Worm (Caenorhabditis elegans): ENCODE measurements around the gene nspb-7.

ce11 chrII:14576429-14576828 is 1.7 kb upstream of the nspb-7 start, which contains the start of gene C01G12.13:
- TF ChIP-seq ztf-26 (tag; optimal IDR thresholded peaks at IDR 0.05) (no peak), ama-1 (optimal IDR thresholded peaks at IDR 0.05) (no peak), ama-1 (GFP tag; optimal IDR thresholded peaks at IDR 0.05) (no peak), lin-35 (GFP tag; optimal IDR thresholded peaks at IDR 0.05) (no peak), sea-2 (GFP tag; IDR thresholded peaks at IDR 0.05) (no peak), snpc-4 (GFP tag; optimal IDR thresholded peaks at IDR 0.05) (no peak), snpc-4 (tag; optimal IDR thresholded peaks at IDR 0.05) (no peak)

All from whole organism, young adult.